Fruit fly (Drosophila melanogaster) whole organism, embryonic: ENCODE data around the gene Mccc1.

Experiments
- Atf6 ChIP-seq: fragments of 200-800 bp; sonication (Bioruptor generic); IDR thresholded peaks from 2 replicates; pipeline ENCODE4 v1.3.6; 2022; ENCODE audit warnings: missing biosample characterization, missing genetic modification characterization
- CG10147 ChIP-seq: fragments of 200-800 bp; sonication (Bioruptor generic); optimal IDR thresholded peaks from 2 replicates; lab custom pipeline; 2019; ENCODE audit warnings: missing biosample characterization, mild to moderate bottlenecking, missing genetic modification characterization, moderate library complexity
- CG1024 ChIP-seq: fragments of 200-800 bp; sonication (Bioruptor generic); IDR thresholded peaks from 2 replicates; pipeline ENCODE4 v1.3.6; 2022; ENCODE audit warnings: missing biosample characterization, missing genetic modification characterization
- CG10979 ChIP-seq: fragments of 200-800 bp; sonication (Bioruptor generic); optimal IDR thresholded peaks from 2 replicates; lab custom pipeline; 2018; ENCODE audit warnings: missing biosample characterization, mild to moderate bottlenecking, missing genetic modification characterization, moderate library complexity
- CG12104 ChIP-seq: fragments of 200-800 bp; sonication (Bioruptor generic); optimal IDR thresholded peaks from 3 replicates; lab custom pipeline; 2016; ENCODE audit warnings: missing biosample characterization, missing genetic modification characterization
- CG12219 ChIP-seq: fragments of 200-800 bp; sonication (Bioruptor generic); optimal IDR thresholded peaks from 3 replicates; lab custom pipeline; 2018; ENCODE audit warnings: missing biosample characterization, mild to moderate bottlenecking, missing genetic modification characterization
- CG13424 ChIP-seq: fragments of 200-800 bp; sonication (Bioruptor generic); optimal IDR thresholded peaks from 2 replicates; lab custom pipeline; 2019; ENCODE audit warnings: missing biosample characterization, mild to moderate bottlenecking, missing genetic modification characterization, moderate library complexity
- CG15696 ChIP-seq: fragments of 200-800 bp; sonication (Bioruptor generic); optimal IDR thresholded peaks from 2 replicates; lab custom pipeline; 2019; ENCODE audit warnings: missing biosample characterization, mild to moderate bottlenecking, missing genetic modification characterization, moderate library complexity
- CG1603 ChIP-seq: fragments of 200-800 bp; sonication (Bioruptor generic); optimal IDR thresholded peaks from 2 replicates; lab custom pipeline; 2019; ENCODE audit warnings: missing biosample characterization, mild to moderate bottlenecking, missing genetic modification characterization, moderate library complexity
- CG1792 ChIP-seq: fragments of 200-800 bp; sonication (Bioruptor generic); optimal IDR thresholded peaks from 2 replicates; lab custom pipeline; 2016; ENCODE audit warnings: missing biosample characterization, missing genetic modification characterization
- CG18476 ChIP-seq: fragments of 200-800 bp; sonication (Bioruptor generic); optimal IDR thresholded peaks from 2 replicates; lab custom pipeline; 2016; ENCODE audit warnings: missing biosample characterization, mild to moderate bottlenecking, missing genetic modification characterization
- CG2712 ChIP-seq: fragments of 200-800 bp; optimal IDR thresholded peaks from 3 replicates; lab custom pipeline; 2019; ENCODE audit warnings: missing biosample characterization, mild to moderate bottlenecking, missing genetic modification characterization, moderate library complexity
- CG42726 ChIP-seq: fragments of 200-800 bp; sonication (Bioruptor generic); IDR thresholded peaks from 2 replicates; pipeline ENCODE4 v1.3.6; 2022; ENCODE audit warnings: missing biosample characterization, missing genetic modification characterization; ENCODE audit not compliant: partially characterized antibody
- CG5953 ChIP-seq: fragments of 200-800 bp; sonication (Bioruptor generic); IDR thresholded peaks from 2 replicates; pipeline ENCODE4 v1.3.6; 2022; ENCODE audit warnings: missing biosample characterization, missing genetic modification characterization
- Deaf1 ChIP-seq: fragments of 200-800 bp; optimal IDR thresholded peaks from 3 replicates; lab custom pipeline; 2019; ENCODE audit warnings: missing biosample characterization, mild to moderate bottlenecking, missing genetic modification characterization, moderate library complexity
- Ets65A ChIP-seq: fragments of 200-800 bp; sonication (Bioruptor generic); peaks from one replicate; lab custom pipeline; 2016; ENCODE audit warnings: missing biosample characterization, missing genetic modification characterization
- GATAe ChIP-seq: fragments of 200-800 bp; sonication (Bioruptor generic); conservative IDR thresholded peaks from 2 replicates; pipeline ENCODE4 v1.3.6; 2022; ENCODE audit warnings: missing biosample characterization, missing genetic modification characterization
- Med ChIP-seq: fragments of 200-800 bp; sonication (Bioruptor generic); peaks from one replicate; lab custom pipeline; 2016; ENCODE audit warnings: missing biosample characterization, missing genetic modification characterization, mild to moderate bottlenecking, inconsistent platforms, moderate library complexity
- NC2α ChIP-seq: fragments of 200-800 bp; sonication (Bioruptor generic); optimal IDR thresholded peaks from 2 replicates; lab custom pipeline; 2016; ENCODE audit warnings: missing biosample characterization, missing genetic modification characterization
- Nf-YA ChIP-seq: fragments of 200-800 bp; sonication (Bioruptor generic); IDR thresholded peaks from 2 replicates; pipeline ENCODE4 v1.3.6; 2022; ENCODE audit warnings: missing biosample characterization, missing genetic modification characterization
- PHDP ChIP-seq: fragments of 200-800 bp; sonication (Bioruptor generic); optimal IDR thresholded peaks from 3 replicates; lab custom pipeline; 2018; ENCODE audit warnings: missing biosample characterization, mild to moderate bottlenecking, missing genetic modification characterization, moderate library complexity
- Rfx ChIP-seq: fragments of 200-800 bp; sonication (Bioruptor generic); IDR thresholded peaks from 2 replicates; pipeline ENCODE4 v1.3.6; 2022; ENCODE audit warnings: missing biosample characterization, missing genetic modification characterization
- Sox100B ChIP-seq: fragments of 200-800 bp; sonication (Bioruptor generic); optimal IDR thresholded peaks from 3 replicates; lab custom pipeline; 2018; ENCODE audit warnings: missing biosample characterization, mild to moderate bottlenecking, missing genetic modification characterization
- abd-A ChIP-seq: fragments of 200-800 bp; sonication (Bioruptor generic); optimal IDR thresholded peaks from 3 replicates; lab custom pipeline; 2019; ENCODE audit warnings: missing biosample characterization, mild to moderate bottlenecking, missing genetic modification characterization, moderate library complexity
- amos ChIP-seq: fragments of 200-800 bp; sonication (Bioruptor generic); IDR thresholded peaks from 2 replicates; pipeline ENCODE4 v1.3.6; 2022; ENCODE audit warnings: missing biosample characterization, missing genetic modification characterization; ENCODE audit not compliant: partially characterized antibody
- chif ChIP-seq, 2 experiments: fragments of 200-800 bp; sonication (Bioruptor generic); optimal IDR thresholded peaks; 3 replicates each; lab custom pipeline; 2016; ENCODE audit warnings: missing biosample characterization in 2 of 2, missing genetic modification characterization in 2 of 2
- chinmo ChIP-seq: fragments of 200-800 bp; sonication (Bioruptor generic); IDR thresholded peaks from 4 replicates; pipeline ENCODE4 v1.3.6; 2022; ENCODE audit warnings: missing biosample characterization, missing genetic modification characterization; ENCODE audit not compliant: partially characterized antibody
- crol ChIP-seq: fragments of 200-800 bp; sonication (Bioruptor generic); IDR thresholded peaks from 2 replicates; pipeline ENCODE4 v1.3.6; 2022; ENCODE audit warnings: missing biosample characterization, missing genetic modification characterization
- cwo ChIP-seq: fragments of 200-800 bp; sonication (Bioruptor generic); optimal IDR thresholded peaks from 3 replicates; lab custom pipeline; 2017; ENCODE audit warnings: missing biosample characterization, missing genetic modification characterization, mild to moderate bottlenecking, moderate library complexity, missing genetic modification reagents
- ems ChIP-seq: fragments of 200-800 bp; sonication (Bioruptor generic); optimal IDR thresholded peaks from 3 replicates; lab custom pipeline; 2016; ENCODE audit warnings: missing biosample characterization, missing genetic modification characterization
- esg ChIP-seq: fragments of 200-800 bp; sonication (Bioruptor generic); conservative IDR thresholded peaks from 2 replicates; pipeline ENCODE4 v1.3.6; 2022; ENCODE audit warnings: missing biosample characterization, missing genetic modification characterization
- exex ChIP-seq: fragments of 200-800 bp; sonication (Bioruptor generic); optimal IDR thresholded peaks from 4 replicates; lab custom pipeline; 2018; ENCODE audit warnings: missing biosample characterization, mild to moderate bottlenecking, missing genetic modification characterization, moderate library complexity
- fd102C ChIP-seq: fragments of 200-800 bp; sonication (Bioruptor generic); optimal IDR thresholded peaks from 2 replicates; lab custom pipeline; 2018; ENCODE audit warnings: missing biosample characterization, mild to moderate bottlenecking, missing genetic modification characterization, moderate library complexity
- fd3F ChIP-seq: fragments of 200-800 bp; sonication (Bioruptor generic); optimal IDR thresholded peaks from 2 replicates; lab custom pipeline; 2018; ENCODE audit warnings: missing biosample characterization, mild to moderate bottlenecking, missing genetic modification characterization, moderate library complexity
- gt ChIP-seq: fragments of 200-800 bp; sonication (Bioruptor generic); IDR thresholded peaks from 2 replicates; pipeline ENCODE4 v1.3.6; 2022; ENCODE audit warnings: missing biosample characterization, missing genetic modification characterization
- hth ChIP-seq: fragments of >200 bp; optimal IDR thresholded peaks from 2 replicates; lab custom pipeline; 2017; ENCODE audit warnings: inconsistent platforms
- insv ChIP-seq, 2 experiments: fragments of 200-800 bp; sonication (Bioruptor generic); optimal IDR thresholded peaks; 3 replicates each; lab custom pipeline; 2016 to 2018; ENCODE audit warnings: missing biosample characterization in 2 of 2, missing genetic modification characterization in 2 of 2
- nerfin-2 ChIP-seq: fragments of 200-800 bp; sonication (Bioruptor generic); IDR thresholded peaks from 2 replicates; pipeline ENCODE4 v1.3.6; 2022; ENCODE audit warnings: missing biosample characterization, missing genetic modification characterization; ENCODE audit not compliant: partially characterized antibody
- onecut ChIP-seq: fragments of 200-800 bp; sonication (Bioruptor generic); IDR thresholded peaks from 2 replicates; pipeline ENCODE4 v1.3.6; 2022; ENCODE audit warnings: missing biosample characterization, missing genetic modification characterization
- pho ChIP-seq: fragments of 200-800 bp; sonication (Bioruptor generic); optimal IDR thresholded peaks from 2 replicates; lab custom pipeline; 2016; ENCODE audit warnings: missing biosample characterization, missing genetic modification characterization
- scrt ChIP-seq: fragments of 200-800 bp; sonication (Bioruptor generic); optimal IDR thresholded peaks from 2 replicates; lab custom pipeline; 2018; ENCODE audit warnings: missing biosample characterization, mild to moderate bottlenecking, missing genetic modification characterization, moderate library complexity
- sr ChIP-seq: fragments of 200-800 bp; sonication (Bioruptor generic); IDR thresholded peaks from 3 replicates; pipeline ENCODE4 v1.3.6; 2022; ENCODE audit warnings: missing biosample characterization, missing genetic modification characterization
- tup ChIP-seq: fragments of 200-800 bp; sonication (Bioruptor generic); optimal IDR thresholded peaks from 2 replicates; lab custom pipeline; 2016; ENCODE audit warnings: missing biosample characterization, mild to moderate bottlenecking, missing genetic modification characterization, moderate library complexity
- unpg ChIP-seq: fragments of 200-800 bp; sonication (Bioruptor generic); optimal IDR thresholded peaks from 3 replicates; lab custom pipeline; 2018; ENCODE audit warnings: missing biosample characterization, mild to moderate bottlenecking, missing genetic modification characterization, moderate library complexity

Gene Mccc1

DNA sequence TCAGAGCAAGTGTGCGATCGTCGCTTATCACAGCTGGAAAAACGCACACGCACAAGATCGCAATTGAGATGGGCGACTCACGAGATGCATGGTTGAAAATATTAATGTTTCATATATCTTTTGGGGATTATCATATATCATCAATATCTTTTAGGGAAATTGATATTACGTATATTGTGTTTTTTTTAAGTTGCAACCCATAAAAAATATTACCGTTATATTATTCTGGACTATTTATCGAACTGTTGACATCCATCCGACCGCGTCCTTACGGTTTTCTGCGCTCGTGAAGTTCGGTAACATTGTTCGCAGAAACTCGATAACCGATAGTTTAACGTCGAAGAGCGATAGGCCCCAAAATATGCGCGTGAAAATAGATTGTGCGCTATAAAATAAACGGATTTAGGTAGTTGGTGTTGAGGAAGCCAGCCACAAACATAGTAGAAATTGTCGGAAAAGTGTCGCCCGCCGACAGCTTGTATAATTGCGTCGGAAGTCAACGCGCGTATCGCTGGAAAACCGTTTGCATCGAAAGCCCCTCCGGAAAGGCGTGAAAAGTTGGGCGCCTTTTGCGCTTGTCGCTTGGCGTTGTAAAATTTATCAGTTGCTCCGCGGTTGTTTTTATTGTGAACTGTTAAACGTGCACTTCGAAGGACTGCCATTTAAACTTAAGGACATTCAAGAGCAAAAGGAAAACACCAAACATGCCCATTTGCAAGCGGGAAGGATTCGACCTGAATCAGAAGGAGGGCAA is at the start of gene Mccc1, which contains the start of gene Acf (continued):
- TF ChIP-seq Nf-YA (GFP tag; lab: Robert Waterston, UW) (no peak), hth (lab: Kevin White, UChicago) (no peak), cwo (GFP tag; lab: Kevin White, UChicago) (no peak), CG18476 (peak; percentile 59), ems (GFP tag; lab: Kevin White, UChicago) (peak; percentile 33), pho (GFP tag; lab: Kevin White, UChicago) (no peak), CG42726 (GFP tag; lab: Robert Waterston, UW) (no peak), onecut (GFP tag; lab: Robert Waterston, UW) (no peak), PHDP (tag; lab: Kevin White, UChicago) (no peak), Deaf1 (tag; lab: Kevin White, UChicago) (no peak), tup (GFP tag; lab: Kevin White, UChicago) (no peak), chinmo (GFP tag; lab: Robert Waterston, UW) (no peak), esg (GFP tag; lab: Robert Waterston, UW) (no peak; the same call in 1 of the 2 replicates), CG10147 (GFP tag; lab: Kevin White, UChicago) (no peak), gt (GFP tag; lab: Robert Waterston, UW) (no peak), CG12104 (GFP tag; lab: Kevin White, UChicago) (no peak), CG15696 (tag; lab: Kevin White, UChicago) (no peak), CG1792 (GFP tag; lab: Kevin White, UChicago) (peak; percentile 25), chif (GFP tag; optimal IDR thresholded peaks at IDR 0.05; lab: Kevin White, UChicago) (peak in 1 of 2 experiments; percentile 31), fd3F (no peak), CG1603 (peak; percentile 52), fd102C (GFP tag; lab: Kevin White, UChicago) (no peak), GATAe (GFP tag; lab: Robert Waterston, UW) (no peak), CG2712 (tag; lab: Kevin White, UChicago) (no peak), Sox100B (GFP tag; lab: Kevin White, UChicago) (no peak), CG1024 (GFP tag; lab: Robert Waterston, UW) (no peak), CG10979 (tag; lab: Kevin White, UChicago) (peak; percentile 7), insv (GFP tag; optimal IDR thresholded peaks at IDR 0.05; lab: Kevin White, UChicago) (no peak), NC2α (GFP tag; lab: Kevin White, UChicago) (no peak), sr (GFP tag; lab: Robert Waterston, UW) (no peak), CG13424 (tag; lab: Kevin White, UChicago) (no peak), exex (tag; lab: Kevin White, UChicago) (no peak), Rfx (GFP tag; lab: Robert Waterston, UW) (peak; percentile 60), unpg (GFP tag; lab: Kevin White, UChicago) (no peak), amos (GFP tag; lab: Robert Waterston, UW) (peak; percentile 65), nerfin-2 (GFP tag; lab: Robert Waterston, UW) (no peak)

DNA sequence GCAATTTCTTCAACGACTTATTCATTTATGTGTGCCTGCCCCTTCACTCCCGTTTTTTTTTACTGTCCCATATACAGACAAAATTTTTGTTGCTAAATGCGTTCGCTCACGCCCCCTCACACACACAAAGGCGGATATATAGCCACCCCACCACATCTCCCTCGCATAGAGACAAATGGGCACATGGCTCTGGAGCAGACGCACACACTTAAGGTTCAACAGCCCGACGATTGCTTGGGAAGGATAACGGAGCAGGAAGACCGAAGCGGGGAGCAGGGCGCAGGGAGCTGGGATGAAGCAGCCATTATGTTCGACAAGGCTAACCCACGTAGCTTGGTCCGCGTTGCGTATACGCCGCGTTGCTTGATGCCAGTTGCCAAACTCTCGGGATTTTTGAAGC is 32.7 kb upstream of the Mccc1 start:
- TF ChIP-seq Ets65A (peak; percentile 88), abd-A (tag; lab: Kevin White, UChicago) (peak; percentile 93), scrt (GFP tag; lab: Kevin White, UChicago) (peak; percentile 4), CG5953 (GFP tag; lab: Robert Waterston, UW) (no peak), Med (GFP tag; lab: Kevin White, UChicago) (peak; percentile 78), Atf6 (GFP tag; lab: Robert Waterston, UW) (no peak), CG12219 (GFP tag; lab: Kevin White, UChicago) (no peak), crol (GFP tag; lab: Robert Waterston, UW) (peak; percentile 50)
